Worm (Caenorhabditis elegans) whole organism, dauer: Measurements from ENCODE around the gene srt-29.

Experiments
- unc-62 ChIP-seq: sonication (generic microtip); optimal IDR thresholded peaks from 2 replicates; lab custom pipeline; 2017; ENCODE audit warnings: missing biosample characterization, missing genetic modification reagents, missing genetic modification characterization

srt-29 gene

ce11 chrV:2718688-2719185 lies at the start of gene srt-29:
Gene srt-29 (minus strand): TSS chrV:2719135.
- TF ChIP-seq unc-62 (GFP tag; lab: Kevin White, UChicago): no peak

- no peak for TF ChIP-seq unc-62 (GFP tag; lab: Kevin White, UChicago)
Observed at ce11 chrV:2767465-2767864, 48.5 kb upstream of the srt-29 start, which contains the start of gene R05D8.9. Gene R05D8.9 (minus strand): TSS chrV:2767565.

ce11 chrV:2765052-2765451 lies 46.1 kb upstream of the srt-29 start, which contains the start of gene dhs-14:
Gene dhs-14 (minus strand): TSS chrV:2765200.
- no peak for TF ChIP-seq unc-62 (GFP tag; lab: Kevin White, UChicago)

- no peak for TF ChIP-seq unc-62 (GFP tag; lab: Kevin White, UChicago)
Observed at ce11 chrV:2763105-2763504, 44.2 kb upstream of the srt-29 start, which contains the start of gene R05D8.7. Gene R05D8.7 (minus strand): TSS chrV:2763208.

ce11 chrV:2761470-2761869 lies 42.5 kb upstream of the srt-29 start:
- TF ChIP-seq unc-62 (GFP tag; lab: Kevin White, UChicago): no peak

- TF ChIP-seq unc-62 (GFP tag; lab: Kevin White, UChicago): no peak
Observed at ce11 chrV:2759456-2759855, 40.5 kb upstream of the srt-29 start, which contains the start of gene srg-58. Gene srg-58 (minus strand): TSS chrV:2759556.

ce11 chrV:2758437-2758836 lies 39.5 kb upstream of the srt-29 start:
- no peak for TF ChIP-seq unc-62 (GFP tag; lab: Kevin White, UChicago)

- no peak for TF ChIP-seq unc-62 (GFP tag; lab: Kevin White, UChicago)
Observed at ce11 chrV:2757226-2757893, 38.4 kb upstream of the srt-29 start, which contains the start of gene srx-28. Gene srx-28 (minus strand): TSS chrV:2757276.

- no peak for TF ChIP-seq unc-62 (GFP tag; lab: Kevin White, UChicago)
Observed at ce11 chrV:2753007-2753406, 34.1 kb upstream of the srt-29 start, which contains the start of gene srx-26. Gene srx-26 (minus strand): TSS chrV:2753107.

- no peak for TF ChIP-seq unc-62 (GFP tag; lab: Kevin White, UChicago)
Observed at ce11 chrV:2750006-2750405, 31.1 kb upstream of the srt-29 start, which contains the start of gene srx-24. Gene srx-24 (minus strand): TSS chrV:2750106.

ce11 chrV:2746404-2746803 lies 27.5 kb upstream of the srt-29 start:
- no peak for TF ChIP-seq unc-62 (GFP tag; lab: Kevin White, UChicago)

- TF ChIP-seq unc-62 (GFP tag; lab: Kevin White, UChicago): no peak
Observed at ce11 chrV:2742298-2742697, 23.4 kb upstream of the srt-29 start, which contains the start of gene srg-62. Gene srg-62 (minus strand): TSS chrV:2742398.

ce11 chrV:2740228-2740627 lies 21.3 kb upstream of the srt-29 start, which contains the start of gene srg-61:
Gene srg-61 (minus strand): TSS chrV:2740328.
- TF ChIP-seq unc-62 (GFP tag; lab: Kevin White, UChicago): no peak

- no peak for TF ChIP-seq unc-62 (GFP tag; lab: Kevin White, UChicago)
Observed at ce11 chrV:2739607-2740006, 20.7 kb upstream of the srt-29 start.

ce11 chrV:2738174-2738573 lies 19.2 kb upstream of the srt-29 start, which contains the start of gene srg-56:
Gene srg-56 (minus strand): TSS chrV:2738274.
- TF ChIP-seq unc-62 (GFP tag; lab: Kevin White, UChicago): no peak

ce11 chrV:2734360-2734759 lies 15.4 kb upstream of the srt-29 start, which contains the start of gene srg-57:
Gene srg-57 (minus strand): TSS chrV:2734460.
- TF ChIP-seq unc-62 (GFP tag; lab: Kevin White, UChicago): no peak
